Worm (Caenorhabditis elegans) whole organism, late embryonic: ENCODE results near the gene pqm-1.

Source experiments
- ama-1 ChIP-seq: fragments of 150-350 bp; optimal IDR thresholded peaks from 2 replicates; lab custom pipeline; 2014
- ceh-18 ChIP-seq: sonication (generic microtip); optimal IDR thresholded peaks from 2 replicates; lab custom pipeline; 2016; ENCODE audit warnings: missing genetic modification characterization, missing compliant biosample characterization
- ceh-34 ChIP-seq: sonication (generic microtip); optimal IDR thresholded peaks from 2 replicates; lab custom pipeline; 2016; ENCODE audit warnings: mild to moderate bottlenecking, missing genetic modification characterization, missing compliant biosample characterization
- dmd-4 ChIP-seq: sonication (generic microtip); optimal IDR thresholded peaks from 2 replicates; lab custom pipeline; 2016; ENCODE audit warnings: borderline replicate concordance, missing genetic modification characterization, missing compliant biosample characterization
- elt-2 ChIP-seq: sonication (generic microtip); optimal IDR thresholded peaks from 2 replicates; lab custom pipeline; 2016; ENCODE audit warnings: missing genetic modification reagents, missing genetic modification characterization, missing compliant biosample characterization
- fkh-10 ChIP-seq: fragments of 150-350 bp; optimal IDR thresholded peaks from 2 replicates; lab custom pipeline; 2014; ENCODE audit warnings: missing biosample characterization, missing genetic modification reagents, missing genetic modification characterization
- sox-4 ChIP-seq: sonication (generic microtip); optimal IDR thresholded peaks from 2 replicates; lab custom pipeline; 2017; ENCODE audit warnings: mild to moderate bottlenecking, missing genetic modification characterization, inconsistent platforms, missing compliant biosample characterization
- unc-3 ChIP-seq, 2 experiments: fragments of 200-800 bp in 1 of 2; sonication (Bioruptor generic) in 1 of 2; sonication (generic microtip) in 1 of 2; conservative IDR thresholded peaks in 1 of 2; optimal IDR thresholded peaks in 1 of 2; 2 replicates each; pipeline versions ENCODE4 v1.3.6 to Lab custom; 2016 to 2022; ENCODE audit warnings: missing compliant biosample characterization in 2 of 2, missing genetic modification characterization in 2 of 2, missing genetic modification reagents in 1 of 2

- no peak for TF ChIP-seq fkh-10 (GFP tag; lab: Kevin White, UChicago)
- TF ChIP-seq unc-3 (GFP tag; conservative IDR thresholded peaks at IDR 0.05; lab: Robert Waterston, UW) = no peak
- TF ChIP-seq unc-3 (tag; optimal IDR thresholded peaks at IDR 0.05; lab: Kevin White, UChicago) = no peak
- no peak for TF ChIP-seq ama-1 (lab: Kevin White, UChicago)
- TF ChIP-seq sox-4 (tag; lab: Kevin White, UChicago) = no peak
- TF ChIP-seq dmd-4 (tag; lab: Kevin White, UChicago) = no peak
- TF ChIP-seq ceh-18 (tag; lab: Kevin White, UChicago) = no peak
- no peak for TF ChIP-seq ceh-34 (tag; lab: Kevin White, UChicago)
- TF ChIP-seq elt-2 (tag; lab: Kevin White, UChicago) = no peak
These were observed 47.9 kb upstream of the pqm-1 start for ce11 chrII:11200234-11200755.
